Worm (Caenorhabditis elegans) whole organism, early embryonic: ENCODE results near the gene srh-192.

Experiments used
- F13C5.2 ChIP-seq: sonication (generic microtip); optimal IDR thresholded peaks from 2 replicates; lab custom pipeline; 2017; ENCODE audit warnings: mild to moderate bottlenecking, missing genetic modification characterization, inconsistent platforms, missing compliant biosample characterization
- ama-1 ChIP-seq: fragments of 150-350 bp; optimal IDR thresholded peaks from 2 replicates; lab custom pipeline; 2014
- ceh-13 ChIP-seq: fragments of 200-800 bp; sonication (Bioruptor generic); optimal IDR thresholded peaks from 2 replicates; lab custom pipeline; 2018; ENCODE audit warnings: mild to moderate bottlenecking, missing genetic modification characterization, missing compliant biosample characterization
- ets-7 ChIP-seq: sonication (generic microtip); optimal IDR thresholded peaks from 2 replicates; lab custom pipeline; 2016; ENCODE audit warnings: missing genotype, missing genetic modification characterization, missing compliant biosample characterization
- hmbx-1 ChIP-seq: sonication (generic microtip); optimal IDR thresholded peaks from 2 replicates; lab custom pipeline; 2016; ENCODE audit warnings: mild to moderate bottlenecking, missing genetic modification characterization, missing compliant biosample characterization
- sea-1 ChIP-seq: fragments of 200-800 bp; sonication (Bioruptor generic); conservative IDR thresholded peaks from 2 replicates; pipeline ENCODE4 v1.3.6; 2022; ENCODE audit warnings: missing genetic modification characterization, missing compliant biosample characterization
- tbx-37 ChIP-seq: fragments of 200-800 bp; sonication (Bioruptor generic); conservative IDR thresholded peaks from 2 replicates; pipeline ENCODE4 v1.3.6; 2022; ENCODE audit warnings: missing genetic modification reagents, missing genetic modification characterization, missing compliant biosample characterization

DNA sequence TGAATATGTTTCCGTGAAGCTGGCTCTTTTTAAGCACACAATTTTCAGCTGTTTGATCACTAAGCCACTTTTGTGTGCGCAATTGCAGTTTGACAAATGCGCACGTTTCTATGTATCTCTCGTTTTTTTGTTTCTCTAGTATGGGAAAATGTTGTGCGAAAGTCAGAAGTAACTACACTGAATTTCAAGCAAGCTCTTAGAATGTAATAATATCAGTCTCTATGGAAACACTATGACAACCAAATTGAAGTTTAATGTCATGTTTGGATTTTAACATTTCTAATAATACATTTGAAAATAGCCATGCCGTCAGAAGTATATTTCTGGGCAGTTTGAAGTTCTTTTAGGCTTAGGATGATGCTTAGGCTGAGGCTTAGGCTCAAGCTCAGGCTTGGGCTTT is 4.9 kb upstream of the srh-192 start, which contains the start of gene ZC132.9:
- TF ChIP-seq ama-1 (lab: Kevin White, UChicago) (no peak), ets-7 (tag; lab: Kevin White, UChicago) (no peak), hmbx-1 (tag; lab: Kevin White, UChicago) (no peak), ceh-13 (no peak), tbx-37 (GFP tag; lab: Robert Waterston, UW) (no peak), sea-1 (GFP tag; lab: Robert Waterston, UW) (no peak), F13C5.2 (no peak)
